Fruit fly (Drosophila melanogaster): ENCODE measurements around the gene H.

DNA sequence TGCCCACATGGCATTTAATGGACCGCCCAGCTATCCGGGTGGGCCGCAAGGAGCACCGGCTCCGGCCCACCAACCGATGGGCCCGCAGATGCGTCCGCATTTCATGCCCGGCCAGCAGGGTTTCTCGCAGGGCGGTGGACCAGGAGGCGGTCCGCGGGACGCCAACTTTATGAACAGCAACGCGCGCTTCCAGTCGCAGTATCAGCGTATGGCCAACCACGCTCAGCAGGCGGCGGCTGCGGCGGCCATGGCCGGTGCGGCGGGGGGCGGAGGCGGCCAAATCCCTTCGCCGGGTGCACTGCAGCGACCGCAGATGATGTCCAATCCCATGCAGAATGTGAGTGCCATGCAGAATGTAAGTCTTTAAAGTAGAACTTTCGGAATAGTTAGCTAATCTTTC lies 13.5 kb upstream of the H start:
- TF ChIP-seq CTCF (optimal IDR thresholded peaks at IDR 0.05) (no peak), CG8478 (optimal IDR thresholded peaks at IDR 0.05) (no peak)

All from S2 (cell line).